Fruit fly (Drosophila melanogaster) whole organism, pupa: ENCODE measurements around the gene Tomosyn.

Source experiments
- CG10348 ChIP-seq: fragments of 200-800 bp; sonication (Bioruptor generic); IDR thresholded peaks from 2 replicates; pipeline ENCODE4 v1.3.6; 2022; ENCODE audit warnings: missing biosample characterization, missing genetic modification characterization
- CG12605 ChIP-seq: fragments of 200-800 bp; sonication (Bioruptor generic); IDR thresholded peaks from 2 replicates; pipeline ENCODE4 v1.3.6; 2022; ENCODE audit warnings: missing biosample characterization, missing genetic modification characterization
- CG14655 ChIP-seq: fragments of 200-800 bp; sonication (Bioruptor generic); optimal IDR thresholded peaks from 3 replicates; lab custom pipeline; 2017; ENCODE audit warnings: mild to moderate bottlenecking, missing biosample characterization, missing genetic modification reagents, missing genetic modification characterization
- CG32121 ChIP-seq: fragments of 200-800 bp; sonication (Bioruptor generic); IDR thresholded peaks from 2 replicates; pipeline ENCODE4 v1.3.6; 2022; ENCODE audit warnings: missing biosample characterization, missing genetic modification characterization
- CG4496 ChIP-seq: fragments of 200-800 bp; sonication (Bioruptor generic); IDR thresholded peaks from 3 replicates; pipeline ENCODE4 v1.3.6; 2022; ENCODE audit warnings: missing biosample characterization, missing genetic modification characterization
- CG9948 ChIP-seq: fragments of 200-800 bp; sonication (Bioruptor generic); optimal IDR thresholded peaks from 2 replicates; lab custom pipeline; 2018; ENCODE audit warnings: missing biosample characterization, mild to moderate bottlenecking, missing genetic modification characterization, moderate library complexity
- D1 ChIP-seq: fragments of 200-800 bp; sonication (Bioruptor generic); optimal IDR thresholded peaks from 2 replicates; lab custom pipeline; 2018; ENCODE audit warnings: missing biosample characterization, mild to moderate bottlenecking, missing genetic modification characterization, moderate library complexity
- EcR ChIP-seq: fragments of 200-800 bp; sonication (Bioruptor generic); optimal IDR thresholded peaks from 3 replicates; lab custom pipeline; 2019; ENCODE audit warnings: missing biosample characterization, missing genetic modification characterization, mild to moderate bottlenecking, moderate library complexity, missing genetic modification reagents
- Pif1B ChIP-seq: fragments of 200-800 bp; sonication (Bioruptor generic); optimal IDR thresholded peaks from 3 replicates; lab custom pipeline; 2016; ENCODE audit warnings: missing biosample characterization, missing genetic modification characterization
- Snoo ChIP-seq: fragments of 200-800 bp; sonication (Bioruptor generic); optimal IDR thresholded peaks from 3 replicates; lab custom pipeline; 2017; ENCODE audit warnings: missing biosample characterization, mild to moderate bottlenecking, missing genetic modification characterization, inconsistent platforms

DNA sequence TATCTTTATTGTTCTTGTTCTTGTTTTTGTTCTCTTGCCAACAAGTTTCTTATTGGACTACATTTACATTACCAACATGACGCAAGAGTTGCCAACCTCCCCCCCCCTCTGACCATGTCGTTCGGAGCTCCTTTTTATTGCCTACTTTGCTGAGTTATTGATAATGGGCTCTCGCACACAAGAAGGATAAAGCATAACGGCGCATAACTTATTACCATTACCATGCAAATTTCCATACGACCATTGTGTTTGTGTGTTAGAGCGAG, 685 bp downstream of the Tomosyn start:
- TF ChIP-seq CG10348 (no peak), EcR (GFP tag; lab: Kevin White, UChicago) (no peak), CG4496 (no peak), D1 (no peak), Snoo (tag; lab: Kevin White, UChicago) (no peak), CG9948 (no peak), CG12605 (no peak), CG32121 (GFP tag; lab: Robert Waterston, UW) (no peak), CG14655 (GFP tag; lab: Kevin White, UChicago) (no peak), Pif1B (GFP tag; lab: Kevin White, UChicago) (no peak)
